Worm (Caenorhabditis elegans) whole organism, early embryonic: ENCODE measurements around the gene F58B4.2.

Experiments used
- F13C5.2 ChIP-seq: sonication (generic microtip); optimal IDR thresholded peaks from 2 replicates; lab custom pipeline; 2017; ENCODE audit warnings: mild to moderate bottlenecking, missing genetic modification characterization, inconsistent platforms, missing compliant biosample characterization
- ceh-36 ChIP-seq: sonication (generic microtip); optimal IDR thresholded peaks from 2 replicates; lab custom pipeline; 2016; ENCODE audit warnings: missing genetic modification characterization, inconsistent platforms, missing compliant biosample characterization
- scrt-1 ChIP-seq: fragments of 200-800 bp; sonication (Bioruptor generic); IDR thresholded peaks from 2 replicates; pipeline ENCODE4 v1.3.6; 2022; ENCODE audit warnings: missing genetic modification characterization, missing compliant biosample characterization
- tbx-37 ChIP-seq: fragments of 200-800 bp; sonication (Bioruptor generic); conservative IDR thresholded peaks from 2 replicates; pipeline ENCODE4 v1.3.6; 2022; ENCODE audit warnings: missing genetic modification reagents, missing genetic modification characterization, missing compliant biosample characterization

ce11 chrV:10886405-10886887, 31.8 kb downstream of the F58B4.2 start, which contains the start of gene F32D8.3:
- no peak for TF ChIP-seq scrt-1 (GFP tag; lab: Robert Waterston, UW)
- TF ChIP-seq tbx-37 (GFP tag; lab: Robert Waterston, UW): no peak
- TF ChIP-seq F13C5.2 (tag; lab: Kevin White, UChicago): no peak
- TF ChIP-seq ceh-36 (tag; lab: Kevin White, UChicago): no peak
